Worm (Caenorhabditis elegans) whole organism, mixed stage, embryonic: Measurements from ENCODE around the gene T14B4.3.

ENCODE experiments used
- bed-3 ChIP-seq: fragments of 200-800 bp; sonication (Bioruptor generic); optimal IDR thresholded peaks from 3 replicates; lab custom pipeline; 2018; ENCODE audit warnings: mild to moderate bottlenecking, missing genetic modification characterization, moderate library complexity, missing compliant biosample characterization
- ceh-39 ChIP-seq: fragments of 150-350 bp; optimal IDR thresholded peaks from 2 replicates; lab custom pipeline; 2014; ENCODE audit warnings: missing biosample characterization, missing genetic modification characterization
- hlh-1 ChIP-seq: fragments of 150-350 bp; optimal IDR thresholded peaks from 2 replicates; lab custom pipeline; 2014; ENCODE audit warnings: missing biosample characterization, missing genetic modification reagents, missing genetic modification characterization
- lsy-2 ChIP-seq: fragments of 150-350 bp; optimal IDR thresholded peaks from 2 replicates; lab custom pipeline; 2014; ENCODE audit warnings: missing biosample characterization, missing genetic modification characterization
- mep-1 ChIP-seq: fragments of 150-350 bp; optimal IDR thresholded peaks from 2 replicates; lab custom pipeline; 2017; ENCODE audit warnings: missing biosample characterization, missing genetic modification reagents, missing genetic modification characterization, inconsistent platforms
- nhr-12 ChIP-seq: fragments of 150-350 bp; optimal IDR thresholded peaks from 2 replicates; lab custom pipeline; 2014; ENCODE audit warnings: missing biosample characterization, missing genetic modification characterization
- nhr-76 ChIP-seq: sonication (generic microtip); optimal IDR thresholded peaks from 2 replicates; lab custom pipeline; 2017; ENCODE audit warnings: missing biosample characterization, missing genetic modification characterization
- sptf-1 ChIP-seq: sonication (generic microtip); optimal IDR thresholded peaks from 2 replicates; lab custom pipeline; 2017; ENCODE audit warnings: mild to moderate bottlenecking, missing genetic modification characterization, moderate library complexity, missing compliant biosample characterization
- unc-39 ChIP-seq: fragments of 150-350 bp; optimal IDR thresholded peaks from 2 replicates; lab custom pipeline; 2014; ENCODE audit warnings: missing biosample characterization, missing genetic modification characterization

DNA sequence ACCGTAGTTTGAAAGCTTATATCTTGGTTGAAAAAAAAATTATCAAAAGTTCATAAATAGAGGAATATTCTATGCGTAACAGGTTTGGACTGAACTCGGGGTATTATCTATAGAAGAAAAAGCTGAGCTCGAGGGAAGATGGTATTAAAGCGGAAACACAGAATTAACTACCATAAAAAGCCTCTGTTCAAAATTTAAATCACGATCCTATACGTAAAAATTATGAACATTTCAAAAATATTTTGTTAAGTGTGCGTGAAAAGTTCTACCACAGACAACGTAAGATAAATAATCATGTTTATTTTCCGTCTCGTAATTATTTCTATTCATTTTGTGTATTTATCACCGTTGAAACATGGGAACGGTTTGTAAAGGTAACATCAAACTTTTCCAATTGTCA is 11.7 kb downstream of the T14B4.3 start, which contains the start of gene F41G3.5:
- no peak for TF ChIP-seq nhr-76 (tag; lab: Kevin White, UChicago)
- TF ChIP-seq mep-1 (tag; lab: Kevin White, UChicago): no peak
- no peak for TF ChIP-seq hlh-1 (tag; lab: Kevin White, UChicago)
- TF ChIP-seq nhr-12: no peak
- TF ChIP-seq lsy-2: no peak
- no peak for TF ChIP-seq bed-3 (GFP tag; lab: Kevin White, UChicago)
- no peak for TF ChIP-seq sptf-1 (tag; lab: Kevin White, UChicago)
- no peak for TF ChIP-seq unc-39 (tag; lab: Kevin White, UChicago)
- TF ChIP-seq ceh-39 (tag; lab: Kevin White, UChicago): no peak
